Fruit fly (Drosophila melanogaster) whole organism, embryonic: Measurements from ENCODE around the gene CG34435.

Source experiments
- ATbp ChIP-seq: fragments of 200-800 bp; sonication (Bioruptor generic); optimal IDR thresholded peaks from 2 replicates; lab custom pipeline; 2017; ENCODE audit warnings: missing biosample characterization, mild to moderate bottlenecking, missing genetic modification characterization, missing genetic modification reagents
- Ada2b ChIP-seq: fragments of 200-800 bp; sonication (Bioruptor generic); IDR thresholded peaks from 2 replicates; pipeline ENCODE4 v1.3.6; 2022; ENCODE audit warnings: missing biosample characterization, missing genetic modification characterization
- Aef1 ChIP-seq: fragments of 200-800 bp; sonication (Bioruptor generic); IDR thresholded peaks from 3 replicates; pipeline ENCODE4 v1.3.6; 2022; ENCODE audit warnings: missing biosample characterization, missing genetic modification characterization
- Atf3 ChIP-seq: fragments of 200-800 bp; sonication (Bioruptor generic); optimal IDR thresholded peaks from 3 replicates; lab custom pipeline; 2016; ENCODE audit warnings: missing biosample characterization, missing genetic modification characterization
- CG1233 ChIP-seq: fragments of 200-800 bp; sonication (Bioruptor generic); optimal IDR thresholded peaks from 4 replicates; lab custom pipeline; 2018; ENCODE audit warnings: missing biosample characterization, mild to moderate bottlenecking, missing genetic modification characterization
- CG13775 ChIP-seq: fragments of 200-800 bp; sonication (Bioruptor generic); optimal IDR thresholded peaks from 3 replicates; lab custom pipeline; 2017; ENCODE audit warnings: missing biosample characterization, mild to moderate bottlenecking, missing genetic modification characterization
- CG14965 ChIP-seq: fragments of 200-800 bp; sonication (Bioruptor generic); optimal IDR thresholded peaks from 2 replicates; lab custom pipeline; 2016; ENCODE audit warnings: missing biosample characterization, missing genetic modification characterization, borderline replicate concordance
- CG15011 ChIP-seq: fragments of 200-800 bp; sonication (Bioruptor generic); optimal IDR thresholded peaks from 3 replicates; lab custom pipeline; 2018; ENCODE audit warnings: missing biosample characterization, mild to moderate bottlenecking, missing genetic modification characterization
- CG15514 ChIP-seq: fragments of 200-800 bp; sonication (Bioruptor generic); optimal IDR thresholded peaks from 3 replicates; lab custom pipeline; 2017; ENCODE audit warnings: missing biosample characterization, missing genetic modification characterization, mild to moderate bottlenecking, moderate library complexity, missing genetic modification reagents
- CG15601 ChIP-seq: fragments of 200-800 bp; sonication (Bioruptor generic); optimal IDR thresholded peaks from 3 replicates; lab custom pipeline; 2019; ENCODE audit warnings: missing biosample characterization, mild to moderate bottlenecking, missing genetic modification characterization, moderate library complexity
- CG1647 ChIP-seq: fragments of 200-800 bp; sonication (Bioruptor generic); optimal IDR thresholded peaks from 3 replicates; lab custom pipeline; 2016; ENCODE audit warnings: missing biosample characterization, missing genetic modification characterization
- CG2120 ChIP-seq: fragments of 200-800 bp; sonication (Bioruptor generic); optimal IDR thresholded peaks from 3 replicates; lab custom pipeline; 2016; ENCODE audit warnings: missing biosample characterization, missing genetic modification characterization
- CG3281 ChIP-seq: fragments of 200-800 bp; sonication (Bioruptor generic); optimal IDR thresholded peaks from 3 replicates; lab custom pipeline; 2017; ENCODE audit warnings: missing biosample characterization, mild to moderate bottlenecking, missing genetic modification characterization
- CG4617 ChIP-seq: fragments of 200-800 bp; sonication (Bioruptor generic); optimal IDR thresholded peaks from 3 replicates; lab custom pipeline; 2016; ENCODE audit warnings: missing biosample characterization, missing genetic modification characterization, borderline replicate concordance
- CG4854 ChIP-seq: fragments of 200-800 bp; sonication (Bioruptor generic); optimal IDR thresholded peaks from 2 replicates; lab custom pipeline; 2016; ENCODE audit warnings: missing biosample characterization, missing genetic modification characterization, inconsistent platforms
- CG6175 ChIP-seq: fragments of 200-800 bp; sonication (Bioruptor generic); IDR thresholded peaks from 3 replicates; pipeline ENCODE4 v1.3.6; 2022; ENCODE audit warnings: missing biosample characterization, missing genetic modification characterization
- CG6813 ChIP-seq: fragments of 200-800 bp; sonication (Bioruptor generic); optimal IDR thresholded peaks from 2 replicates; lab custom pipeline; 2017; ENCODE audit warnings: missing biosample characterization, missing genetic modification characterization, mild to moderate bottlenecking, moderate library complexity, missing genetic modification reagents
- CG7786 ChIP-seq: fragments of 200-800 bp; sonication (Bioruptor generic); optimal IDR thresholded peaks from 2 replicates; lab custom pipeline; 2016; ENCODE audit warnings: missing biosample characterization, missing genetic modification characterization
- D19A ChIP-seq: fragments of 200-800 bp; optimal IDR thresholded peaks from 3 replicates; lab custom pipeline; 2019; ENCODE audit warnings: missing biosample characterization, mild to moderate bottlenecking, missing genetic modification characterization, moderate library complexity
- Dek ChIP-seq: fragments of 200-800 bp; sonication (Bioruptor generic); optimal IDR thresholded peaks from 3 replicates; lab custom pipeline; 2019; ENCODE audit warnings: missing biosample characterization, mild to moderate bottlenecking, missing genetic modification characterization, moderate library complexity
- Dip2 ChIP-seq: fragments of 200-800 bp; sonication (Bioruptor generic); IDR thresholded peaks from 2 replicates; pipeline ENCODE4 v1.3.6; 2022; ENCODE audit warnings: missing biosample characterization, missing genetic modification characterization
- Dip3 ChIP-seq: fragments of 200-800 bp; sonication (Bioruptor generic); optimal IDR thresholded peaks from 3 replicates; lab custom pipeline; 2016; ENCODE audit warnings: missing biosample characterization, missing genetic modification characterization
- Doc2 ChIP-seq: fragments of 200-800 bp; sonication (Bioruptor generic); IDR thresholded peaks from 2 replicates; pipeline ENCODE4 v1.3.6; 2022; ENCODE audit warnings: missing biosample characterization, missing genetic modification characterization
- E2f2 ChIP-seq: fragments of 200-800 bp; sonication (Bioruptor generic); IDR thresholded peaks from 2 replicates; pipeline ENCODE4 v1.3.6; 2022; ENCODE audit warnings: missing biosample characterization, missing genetic modification characterization
- Fer1 ChIP-seq: fragments of 200-800 bp; sonication (Bioruptor generic); optimal IDR thresholded peaks from 2 replicates; lab custom pipeline; 2017; ENCODE audit warnings: missing biosample characterization, mild to moderate bottlenecking, missing genetic modification characterization
- HLHmδ ChIP-seq: fragments of 200-800 bp; sonication (Bioruptor generic); optimal IDR thresholded peaks from 2 replicates; lab custom pipeline; 2018; ENCODE audit warnings: missing biosample characterization, mild to moderate bottlenecking, missing genetic modification characterization, moderate library complexity
- HmgZ ChIP-seq: fragments of 200-800 bp; sonication (Bioruptor generic); optimal IDR thresholded peaks from 2 replicates; lab custom pipeline; 2018; ENCODE audit warnings: missing biosample characterization, mild to moderate bottlenecking, missing genetic modification characterization
- MBD-R2 ChIP-seq: fragments of 200-800 bp; sonication (Bioruptor generic); IDR thresholded peaks from 2 replicates; pipeline ENCODE4 v1.3.6; 2022; ENCODE audit warnings: missing biosample characterization, missing genetic modification characterization
- NC2β ChIP-seq: fragments of 200-800 bp; sonication (Bioruptor generic); optimal IDR thresholded peaks from 2 replicates; lab custom pipeline; 2016; ENCODE audit warnings: missing biosample characterization, missing genetic modification characterization
- Scr ChIP-seq: fragments of 200-800 bp; sonication (Bioruptor generic); IDR thresholded peaks from 2 replicates; pipeline ENCODE4 v1.3.6; 2022; ENCODE audit warnings: missing biosample characterization, missing genetic modification characterization; ENCODE audit not compliant: partially characterized antibody
- YL-1 ChIP-seq: fragments of 200-800 bp; sonication (Bioruptor generic); optimal IDR thresholded peaks from 3 replicates; lab custom pipeline; 2017; ENCODE audit warnings: missing biosample characterization, mild to moderate bottlenecking, missing genetic modification characterization
- ash1 ChIP-seq: fragments of 200-800 bp; sonication (Bioruptor generic); optimal IDR thresholded peaks from 2 replicates; lab custom pipeline; 2018; ENCODE audit warnings: missing biosample characterization, mild to moderate bottlenecking, missing genetic modification characterization
- ci ChIP-seq: fragments of 200-800 bp; sonication (Bioruptor generic); IDR thresholded peaks from 3 replicates; pipeline ENCODE4 v1.3.6; 2022; ENCODE audit warnings: missing biosample characterization, missing genetic modification characterization
- da ChIP-seq: fragments of 200-800 bp; sonication (Bioruptor generic); optimal IDR thresholded peaks from 2 replicates; lab custom pipeline; 2016; ENCODE audit warnings: missing biosample characterization, missing genetic modification characterization
- dmrt11E ChIP-seq: fragments of 200-800 bp; sonication (Bioruptor generic); optimal IDR thresholded peaks from 3 replicates; lab custom pipeline; 2018; ENCODE audit warnings: missing biosample characterization, mild to moderate bottlenecking, missing genetic modification characterization, moderate library complexity
- dysf ChIP-seq: fragments of 200-800 bp; sonication (Bioruptor generic); IDR thresholded peaks from 3 replicates; pipeline ENCODE4 v1.3.6; 2022; ENCODE audit warnings: missing biosample characterization, missing genetic modification characterization
- emc ChIP-seq: fragments of 200-800 bp; sonication (Bioruptor generic); optimal IDR thresholded peaks from 2 replicates; lab custom pipeline; 2016; ENCODE audit warnings: missing biosample characterization, missing genetic modification characterization
- ems ChIP-seq: fragments of 200-800 bp; sonication (Bioruptor generic); optimal IDR thresholded peaks from 3 replicates; lab custom pipeline; 2016; ENCODE audit warnings: missing biosample characterization, missing genetic modification characterization
- fd96Cb ChIP-seq: fragments of 200-800 bp; sonication (Bioruptor generic); optimal IDR thresholded peaks from 2 replicates; lab custom pipeline; 2018; ENCODE audit warnings: missing biosample characterization, mild to moderate bottlenecking, missing genetic modification characterization, moderate library complexity
- fru ChIP-seq: fragments of >200 bp; optimal IDR thresholded peaks from 2 replicates; lab custom pipeline; 2017
- ftz-f1 ChIP-seq: fragments of 200-800 bp; sonication (Bioruptor generic); optimal IDR thresholded peaks from 2 replicates; lab custom pipeline; 2016; ENCODE audit warnings: missing biosample characterization, missing genetic modification characterization
- fu2 ChIP-seq: fragments of 200-800 bp; sonication (Bioruptor generic); optimal IDR thresholded peaks from 2 replicates; lab custom pipeline; 2016; ENCODE audit warnings: missing biosample characterization, missing genetic modification characterization
- gsb ChIP-seq: fragments of 200-800 bp; sonication (Bioruptor generic); IDR thresholded peaks from 2 replicates; pipeline ENCODE4 v1.3.6; 2022; ENCODE audit warnings: missing biosample characterization, missing genetic modification characterization
- her ChIP-seq: fragments of 200-800 bp; sonication (Bioruptor generic); optimal IDR thresholded peaks from 2 replicates; lab custom pipeline; 2016; ENCODE audit warnings: missing biosample characterization, missing genetic modification characterization
- luna ChIP-seq: fragments of 200-800 bp; sonication (Bioruptor generic); optimal IDR thresholded peaks from 2 replicates; lab custom pipeline; 2016; ENCODE audit warnings: missing biosample characterization, missing genetic modification characterization
- maf-S ChIP-seq: fragments of 200-800 bp; sonication (Bioruptor generic); optimal IDR thresholded peaks from 2 replicates; lab custom pipeline; 2016; ENCODE audit warnings: missing biosample characterization, missing genetic modification characterization
- onecut ChIP-seq: fragments of 200-800 bp; sonication (Bioruptor generic); IDR thresholded peaks from 2 replicates; pipeline ENCODE4 v1.3.6; 2022; ENCODE audit warnings: missing biosample characterization, missing genetic modification characterization
- salm ChIP-seq: fragments of 200-800 bp; sonication (Bioruptor generic); optimal IDR thresholded peaks from 2 replicates; lab custom pipeline; 2018; ENCODE audit warnings: missing biosample characterization, mild to moderate bottlenecking, missing genetic modification characterization
- seq ChIP-seq: fragments of 200-800 bp; sonication (Bioruptor generic); IDR thresholded peaks from 2 replicates; pipeline ENCODE4 v1.3.6; 2022; ENCODE audit warnings: missing biosample characterization, missing genetic modification characterization
- sisA ChIP-seq: fragments of 200-800 bp; sonication (Bioruptor generic); IDR thresholded peaks from 2 replicates; pipeline ENCODE4 v1.3.6; 2022; ENCODE audit warnings: missing biosample characterization, missing genetic modification characterization
- slp2 ChIP-seq: fragments of 200-800 bp; sonication (Bioruptor generic); optimal IDR thresholded peaks from 2 replicates; lab custom pipeline; 2016; ENCODE audit warnings: missing biosample characterization, missing genetic modification characterization
- sug ChIP-seq: fragments of 200-800 bp; optimal IDR thresholded peaks from 2 replicates; lab custom pipeline; 2019; ENCODE audit warnings: missing biosample characterization, mild to moderate bottlenecking, missing genetic modification characterization, moderate library complexity
- toy ChIP-seq: fragments of 200-800 bp; sonication (Bioruptor generic); IDR thresholded peaks from 2 replicates; pipeline ENCODE4 v1.3.6; 2022; ENCODE audit warnings: missing biosample characterization, missing genetic modification characterization

CG34435 gene

dm6 chrX:5639083-5639482 is 24.8 kb upstream of the CG34435 start (continued):
- TF ChIP-seq Doc2 (GFP tag; lab: Robert Waterston, UW) (no peak), CG2120 (GFP tag; lab: Kevin White, UChicago) (no peak), emc (GFP tag; lab: Kevin White, UChicago) (no peak), maf-S (GFP tag; lab: Kevin White, UChicago) (no peak), E2f2 (no peak; the same call in 1 of the 2 replicates), Dip2 (no peak), CG3281 (peak; percentile 16), CG4854 (GFP tag; lab: Kevin White, UChicago) (no peak), Fer1 (GFP tag; lab: Kevin White, UChicago) (peak; percentile 24), fru (no peak), CG1233 (GFP tag; lab: Kevin White, UChicago) (no peak), sisA (peak; percentile 69), dysf (GFP tag; lab: Robert Waterston, UW) (peak; percentile 19; the same call in 1 of the 3 replicates), CG7786 (GFP tag; lab: Kevin White, UChicago) (peak; percentile 53), NC2β (GFP tag; lab: Kevin White, UChicago) (no peak), ash1 (GFP tag; lab: Kevin White, UChicago) (no peak), ems (peak; percentile 16), her (GFP tag; lab: Kevin White, UChicago) (no peak), slp2 (GFP tag; lab: Kevin White, UChicago) (no peak), D19A (tag; lab: Kevin White, UChicago) (peak; percentile 50), Dip3 (GFP tag; lab: Kevin White, UChicago) (no peak), CG1647 (GFP tag; lab: Kevin White, UChicago) (no peak), HmgZ (no peak), Atf3 (GFP tag; lab: Kevin White, UChicago) (no peak), CG14965 (no peak), luna (GFP tag; lab: Kevin White, UChicago) (no peak), CG6175 (GFP tag; lab: Robert Waterston, UW) (no peak), CG6813 (peak; percentile 58), dmrt11E (tag; lab: Kevin White, UChicago) (peak; percentile 77), fu2 (GFP tag; lab: Kevin White, UChicago) (no peak), fd96Cb (tag; lab: Kevin White, UChicago) (peak; percentile 59), toy (GFP tag; lab: Robert Waterston, UW) (no peak), ATbp (GFP tag; lab: Kevin White, UChicago) (peak; percentile 57), gsb (no peak), onecut (GFP tag; lab: Robert Waterston, UW) (peak; percentile 39), CG15514 (GFP tag; lab: Kevin White, UChicago) (no peak), ftz-f1 (GFP tag; lab: Kevin White, UChicago) (no peak), MBD-R2 (no peak), CG15011 (GFP tag; lab: Kevin White, UChicago) (no peak), sug (tag; lab: Kevin White, UChicago) (no peak), CG13775 (peak; percentile 17), Scr (GFP tag; lab: Robert Waterston, UW) (no peak), CG15601 (peak; percentile 37), Ada2b (peak; percentile 44; the same call in 1 of the 2 replicates), ci (GFP tag; lab: Robert Waterston, UW) (peak; percentile 70; the same call in 2 of the 3 replicates), Aef1 (GFP tag; lab: Robert Waterston, UW) (0 out of 3 replicates have a peak, but pooled peaks have one; percentile 28), seq (GFP tag; lab: Robert Waterston, UW) (no peak), da (GFP tag; lab: Kevin White, UChicago) (no peak), Dek (peak; percentile 7), YL-1 (GFP tag; lab: Kevin White, UChicago) (no peak), HLHmδ (GFP tag; lab: Kevin White, UChicago) (no peak), salm (no peak), CG4617 (GFP tag; lab: Kevin White, UChicago) (no peak)
